Worm (Caenorhabditis elegans) whole organism, L1 larva: ENCODE data around the gene vglu-2.

Source experiments
- C04F5.9 ChIP-seq: sonication (generic microtip); optimal IDR thresholded peaks from 2 replicates; lab custom pipeline; 2016; ENCODE audit warnings: missing genetic modification characterization, missing compliant biosample characterization
- C34B4.2 ChIP-seq: sonication (generic microtip); optimal IDR thresholded peaks from 2 replicates; lab custom pipeline; 2017; ENCODE audit warnings: mild to moderate bottlenecking, missing genetic modification characterization, missing compliant biosample characterization
- F16B12.6 ChIP-seq: fragments of 150-350 bp; optimal IDR thresholded peaks from 2 replicates; lab custom pipeline; 2014; ENCODE audit warnings: missing biosample characterization, missing genetic modification characterization
- Y116A8C.19 ChIP-seq: sonication (generic microtip); optimal IDR thresholded peaks from 2 replicates; lab custom pipeline; 2016; ENCODE audit warnings: missing compliant biosample characterization, missing genetic modification characterization, borderline replicate concordance
- aha-1 ChIP-seq: fragments of 150-350 bp; optimal IDR thresholded peaks from 2 replicates; lab custom pipeline; 2014; ENCODE audit warnings: missing biosample characterization, missing genetic modification characterization
- alr-1 ChIP-seq: fragments of 200-800 bp; sonication (Bioruptor generic); optimal IDR thresholded peaks from 2 replicates; lab custom pipeline; 2018; ENCODE audit warnings: borderline replicate concordance, mild to moderate bottlenecking, missing genetic modification characterization, missing compliant biosample characterization
- ama-1 ChIP-seq: fragments of 150-350 bp; optimal IDR thresholded peaks from 2 replicates; lab custom pipeline; 2014
- ceh-63 ChIP-seq: fragments of 200-800 bp; sonication (Bioruptor generic); optimal IDR thresholded peaks from 2 replicates; lab custom pipeline; 2018; ENCODE audit warnings: mild to moderate bottlenecking, missing genetic modification characterization, missing compliant biosample characterization
- ceh-8 ChIP-seq: fragments of 200-800 bp; sonication (Bioruptor generic); optimal IDR thresholded peaks from 2 replicates; lab custom pipeline; 2018; ENCODE audit warnings: mild to moderate bottlenecking, missing genetic modification characterization, moderate library complexity, missing compliant biosample characterization
- ceh-82 ChIP-seq, 3 experiments: fragments of 150-350 bp in 1 of 3; sonication (generic microtip) in 2 of 3; optimal IDR thresholded peaks; 2 replicates each; lab custom pipeline; 2014 to 2017; ENCODE audit warnings: missing biosample characterization in 3 of 3, missing genetic modification characterization in 3 of 3
- ceh-88 ChIP-seq: fragments of 200-800 bp; sonication (Bioruptor generic); IDR thresholded peaks from 2 replicates; pipeline ENCODE4 v1.3.6; 2022; ENCODE audit warnings: missing genetic modification characterization, missing compliant biosample characterization
- dpl-1 ChIP-seq, 3 experiments: fragments of 150-350 bp in 2 of 3; sonication (generic microtip) in 1 of 3; optimal IDR thresholded peaks; 2 replicates each; lab custom pipeline; 2014 to 2017; ENCODE audit warnings: missing biosample characterization in 3 of 3, missing genetic modification characterization in 3 of 3, missing genetic modification reagents in 3 of 3
- efl-3 ChIP-seq: fragments of 200-800 bp; sonication (Bioruptor generic); optimal IDR thresholded peaks from 2 replicates; lab custom pipeline; 2018; ENCODE audit warnings: mild to moderate bottlenecking, missing genetic modification characterization, missing compliant biosample characterization
- egl-13 ChIP-seq: sonication (generic microtip); optimal IDR thresholded peaks from 2 replicates; lab custom pipeline; 2016; ENCODE audit warnings: missing genotype, missing genetic modification reagents, missing genetic modification characterization, missing compliant biosample characterization
- egl-27 ChIP-seq, 2 experiments: fragments of 150-350 bp in 1 of 2; sonication (generic microtip); optimal IDR thresholded peaks; 3 replicates each; lab custom pipeline; 2017 to 2018; ENCODE audit warnings: missing biosample characterization in 2 of 2, missing genetic modification characterization in 2 of 2, missing genetic modification reagents in 2 of 2
- elt-3 ChIP-seq, 6 experiments: fragments of 150-350 bp in 1 of 6; sonication (generic microtip); optimal IDR thresholded peaks; 2 replicates each; lab custom pipeline; 2017 to 2018; ENCODE audit warnings: missing biosample characterization in 6 of 6, missing genetic modification characterization in 6 of 6, inconsistent platforms in 1 of 6
- ets-5 ChIP-seq: fragments of 200-800 bp; sonication (Bioruptor generic); IDR thresholded peaks from 2 replicates; pipeline ENCODE4 v1.3.6; 2022; ENCODE audit warnings: missing genetic modification characterization, missing compliant biosample characterization
- fkh-10 ChIP-seq: sonication (generic microtip); optimal IDR thresholded peaks from 2 replicates; lab custom pipeline; 2017; ENCODE audit warnings: missing biosample characterization, missing genetic modification reagents, missing genetic modification characterization
- fkh-8 ChIP-seq: sonication (generic microtip); optimal IDR thresholded peaks from 2 replicates; lab custom pipeline; 2016; ENCODE audit warnings: mild to moderate bottlenecking, missing genetic modification characterization, missing compliant biosample characterization
- fos-1 ChIP-seq: fragments of 150-350 bp; optimal IDR thresholded peaks from 2 replicates; lab custom pipeline; 2014; ENCODE audit warnings: missing biosample characterization, missing genetic modification characterization
- grh-1 ChIP-seq: fragments of 200-800 bp; sonication (Bioruptor generic); IDR thresholded peaks from 2 replicates; pipeline ENCODE4 v1.3.6; 2022; ENCODE audit warnings: missing genetic modification reagents, missing genetic modification characterization, missing compliant biosample characterization
- hlh-17 ChIP-seq: fragments of 200-800 bp; sonication (Bioruptor generic); optimal IDR thresholded peaks from 2 replicates; lab custom pipeline; 2018; ENCODE audit warnings: missing genetic modification characterization, mild to moderate bottlenecking, missing compliant biosample characterization, moderate library complexity, borderline replicate concordance
- isw-1 ChIP-seq: fragments of 200-800 bp; sonication (Bioruptor generic); IDR thresholded peaks from 2 replicates; pipeline ENCODE4 v1.3.6; 2022; ENCODE audit warnings: missing genetic modification characterization, missing compliant biosample characterization
- jun-1 ChIP-seq: fragments of 150-350 bp; optimal IDR thresholded peaks from 2 replicates; lab custom pipeline; 2014; ENCODE audit warnings: missing biosample characterization, missing genetic modification reagents, missing genetic modification characterization
- lin-35 ChIP-seq, 2 experiments: fragments of 150-350 bp; optimal IDR thresholded peaks; 2 replicates each; lab custom pipeline; 2014; ENCODE audit warnings: missing biosample characterization in 2 of 2, missing genetic modification characterization in 2 of 2, missing genetic modification reagents in 2 of 2
- lin-39 ChIP-seq: fragments of 150-350 bp; optimal IDR thresholded peaks from 2 replicates; lab custom pipeline; 2014; ENCODE audit warnings: missing biosample characterization, missing genetic modification reagents, missing genetic modification characterization
- lir-3 ChIP-seq: sonication (generic microtip); optimal IDR thresholded peaks from 2 replicates; lab custom pipeline; 2016; ENCODE audit warnings: mild to moderate bottlenecking, missing genetic modification characterization, moderate library complexity, missing compliant biosample characterization; ENCODE audit not compliant: poor library complexity
- mdl-1 ChIP-seq, 2 experiments: fragments of 150-350 bp; optimal IDR thresholded peaks; 2 replicates each; lab custom pipeline; 2014 to 2017; ENCODE audit warnings: missing biosample characterization in 2 of 2, missing genetic modification characterization in 2 of 2, inconsistent platforms in 1 of 2
- nhr-12 ChIP-seq: sonication (generic microtip); optimal IDR thresholded peaks from 2 replicates; lab custom pipeline; 2017; ENCODE audit warnings: missing biosample characterization, missing genetic modification characterization
- nhr-19 ChIP-seq: fragments of 200-800 bp; sonication (Bioruptor generic); conservative IDR thresholded peaks from 2 replicates; pipeline ENCODE4 v1.3.6; 2022; ENCODE audit warnings: missing genetic modification characterization, missing compliant biosample characterization
- nhr-47 ChIP-seq: sonication (generic microtip); optimal IDR thresholded peaks from 2 replicates; lab custom pipeline; 2016; ENCODE audit warnings: mild to moderate bottlenecking, missing genetic modification characterization, moderate library complexity, missing compliant biosample characterization
- nhr-76 ChIP-seq: sonication (generic microtip); optimal IDR thresholded peaks from 2 replicates; lab custom pipeline; 2017; ENCODE audit warnings: missing biosample characterization, missing genetic modification characterization
- nhr-77 ChIP-seq: fragments of 150-350 bp; optimal IDR thresholded peaks from 2 replicates; lab custom pipeline; 2014; ENCODE audit warnings: missing biosample characterization, missing genetic modification characterization
- nhr-84 ChIP-seq: sonication (generic microtip); optimal IDR thresholded peaks from 2 replicates; lab custom pipeline; 2017; ENCODE audit warnings: missing biosample characterization, missing genetic modification characterization
- pag-3 ChIP-seq: sonication (generic microtip); optimal IDR thresholded peaks from 2 replicates; lab custom pipeline; 2017; ENCODE audit warnings: missing genetic modification characterization, mild to moderate bottlenecking, missing compliant biosample characterization, antibody characterized with exemption, borderline replicate concordance; ENCODE audit not compliant: insufficient read depth
- pax-3 ChIP-seq: fragments of 200-800 bp; sonication (Bioruptor generic); optimal IDR thresholded peaks from 2 replicates; lab custom pipeline; 2018; ENCODE audit warnings: mild to moderate bottlenecking, missing genetic modification characterization, moderate library complexity, missing compliant biosample characterization
- pqm-1 ChIP-seq: sonication (generic microtip); optimal IDR thresholded peaks from 3 replicates; lab custom pipeline; 2017; ENCODE audit warnings: missing biosample characterization, missing genetic modification characterization
- skn-1 ChIP-seq: fragments of 150-350 bp; optimal IDR thresholded peaks from 2 replicates; lab custom pipeline; 2014; ENCODE audit warnings: missing biosample characterization, missing genetic modification characterization
- snu-23 ChIP-seq: sonication (generic microtip); optimal IDR thresholded peaks from 2 replicates; lab custom pipeline; 2016; ENCODE audit warnings: missing genetic modification characterization, missing compliant biosample characterization
- sptf-1 ChIP-seq: fragments of 150-350 bp; optimal IDR thresholded peaks from 2 replicates; lab custom pipeline; 2014; ENCODE audit warnings: missing biosample characterization, missing genetic modification characterization
- sup-37 ChIP-seq: fragments of 200-800 bp; sonication (Bioruptor generic); optimal IDR thresholded peaks from 2 replicates; lab custom pipeline; 2018; ENCODE audit warnings: mild to moderate bottlenecking, missing genetic modification characterization, missing compliant biosample characterization
- tbx-2 ChIP-seq: sonication (generic microtip); optimal IDR thresholded peaks from 2 replicates; lab custom pipeline; 2016; ENCODE audit warnings: missing genetic modification characterization, missing compliant biosample characterization
- tlp-1 ChIP-seq: fragments of 150-350 bp; optimal IDR thresholded peaks from 2 replicates; lab custom pipeline; 2014; ENCODE audit warnings: missing biosample characterization, missing genetic modification characterization
- unc-130 ChIP-seq: fragments of 150-350 bp; optimal IDR thresholded peaks from 2 replicates; lab custom pipeline; 2017; ENCODE audit warnings: missing biosample characterization, missing genetic modification characterization, inconsistent platforms
- unc-30 ChIP-seq: sonication (generic microtip); optimal IDR thresholded peaks from 2 replicates; lab custom pipeline; 2017; ENCODE audit warnings: missing biosample characterization, missing genetic modification characterization
- unc-86 ChIP-seq: sonication (generic microtip); optimal IDR thresholded peaks from 2 replicates; lab custom pipeline; 2016; ENCODE audit warnings: missing genetic modification characterization, missing compliant biosample characterization
- xbp-1 ChIP-seq: sonication (generic microtip); optimal IDR thresholded peaks from 2 replicates; lab custom pipeline; 2016; ENCODE audit warnings: missing genetic modification characterization, missing compliant biosample characterization
- zip-4 ChIP-seq: fragments of 200-800 bp; sonication (Bioruptor generic); optimal IDR thresholded peaks from 2 replicates; lab custom pipeline; 2018; ENCODE audit warnings: mild to moderate bottlenecking, missing genetic modification characterization, moderate library complexity, missing compliant biosample characterization

vglu-2 gene

ce11 chrIII:10336109-10336508 is 41.2 kb downstream of the vglu-2 start:
- TF ChIP-seq nhr-12 (tag; lab: Kevin White, UChicago) (no peak), lir-3 (tag; lab: Kevin White, UChicago) (no peak), egl-27 (tag; optimal IDR thresholded peaks at IDR 0.05; lab: Kevin White, UChicago) (no peak), unc-86 (tag; lab: Kevin White, UChicago) (no peak), Y116A8C.19 (tag; lab: Kevin White, UChicago) (no peak), fos-1 (no peak), lin-39 (tag; lab: Kevin White, UChicago) (no peak), pag-3 (tag; lab: Kevin White, UChicago) (no peak), snu-23 (GFP tag; lab: Kevin White, UChicago) (no peak), pax-3 (tag; lab: Kevin White, UChicago) (no peak), nhr-77 (tag; lab: Kevin White, UChicago) (no peak), ceh-8 (no peak), C04F5.9 (tag; lab: Kevin White, UChicago) (no peak), ama-1 (lab: Kevin White, UChicago) (no peak), unc-30 (tag; lab: Kevin White, UChicago) (no peak), nhr-76 (no peak), nhr-84 (no peak)

DNA sequence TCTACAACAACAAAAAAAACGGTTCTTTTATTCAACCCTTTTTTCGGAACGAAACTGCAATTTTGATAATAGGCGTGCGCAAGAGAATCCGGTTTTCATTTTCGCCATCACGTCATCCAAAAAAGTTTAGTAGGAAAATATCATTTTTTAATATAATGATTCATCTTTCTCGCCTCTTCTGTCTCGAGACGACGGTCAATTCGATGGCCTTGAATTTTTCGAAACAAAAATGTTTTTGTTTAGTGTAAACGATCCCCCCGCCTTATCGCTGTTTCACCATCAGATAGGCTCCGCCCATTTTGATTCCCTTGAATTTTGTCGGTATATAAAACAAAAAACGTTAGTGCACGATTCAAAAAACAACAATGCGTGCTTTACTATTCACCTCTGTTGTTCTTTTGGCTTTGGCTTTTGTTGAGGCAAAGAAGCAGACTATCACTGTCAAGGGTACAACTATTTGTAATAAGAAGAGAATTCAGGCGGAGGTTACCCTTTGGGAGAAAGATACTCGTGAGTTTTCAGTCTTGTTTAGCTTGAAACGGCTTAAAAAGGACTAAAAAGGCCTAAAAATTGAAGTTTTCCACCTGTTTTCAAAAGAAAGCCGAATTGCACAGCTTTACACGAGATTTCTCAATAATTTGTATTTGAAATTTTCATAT is 42.7 kb downstream of the vglu-2 start, which contains the start of gene ttr-15:
Gene ttr-15 (plus strand): TSS at position 340 of the 659 bp plus-strand sequence.
- TF ChIP-seq ceh-63 (GFP tag; lab: Kevin White, UChicago) (no peak), C04F5.9 (tag; lab: Kevin White, UChicago) (no peak), sptf-1 (tag; lab: Kevin White, UChicago) (no peak), nhr-19 (GFP tag; lab: Robert Waterston, UW) (no peak; the same call in 1 of the 2 replicates), lin-35 (GFP tag; optimal IDR thresholded peaks at IDR 0.05; lab: Kevin White, UChicago) (peak in 1 of 2 experiments; percentile 12), mdl-1 (tag; optimal IDR thresholded peaks at IDR 0.05; lab: Kevin White, UChicago) (no peak), aha-1 (no peak), xbp-1 (tag; lab: Kevin White, UChicago) (no peak), ama-1 (lab: Kevin White, UChicago) (peak; percentile 44), efl-3 (GFP tag; lab: Kevin White, UChicago) (no peak), elt-3 (tag; optimal IDR thresholded peaks at IDR 0.05; lab: Kevin White, UChicago) (peak in 3 of 6 experiments; percentile 36 to 67 (median 48)), lin-39 (tag; lab: Kevin White, UChicago) (no peak), pqm-1 (tag; lab: Kevin White, UChicago) (no peak), tlp-1 (no peak), skn-1 (tag; lab: Kevin White, UChicago) (no peak), ceh-88 (GFP tag; lab: Robert Waterston, UW) (no peak), egl-13 (tag; lab: Kevin White, UChicago) (no peak), fkh-10 (GFP tag; lab: Kevin White, UChicago) (no peak), alr-1 (no peak), dpl-1 (GFP tag; optimal IDR thresholded peaks at IDR 0.05; lab: Kevin White, UChicago) (no peak), nhr-47 (peak; percentile 11), nhr-76 (no peak), unc-30 (tag; lab: Kevin White, UChicago) (no peak), fkh-8 (tag; lab: Kevin White, UChicago) (no peak), grh-1 (GFP tag; lab: Robert Waterston, UW) (peak; percentile 35; the same call in 1 of the 2 replicates), nhr-77 (tag; lab: Kevin White, UChicago) (no peak), zip-4 (GFP tag; lab: Kevin White, UChicago) (no peak), tbx-2 (tag; lab: Kevin White, UChicago) (no peak), F16B12.6 (tag; lab: Kevin White, UChicago) (no peak), lir-3 (tag; lab: Kevin White, UChicago) (no peak), sup-37 (no peak), hlh-17 (no peak), isw-1 (GFP tag; lab: Robert Waterston, UW) (no peak), fos-1 (peak; percentile 13), unc-86 (tag; lab: Kevin White, UChicago) (no peak), jun-1 (tag; lab: Kevin White, UChicago) (no peak), ceh-82 (tag; optimal IDR thresholded peaks at IDR 0.05; lab: Kevin White, UChicago) (no peak), ets-5 (no peak), C34B4.2 (tag; lab: Kevin White, UChicago) (no peak), unc-130 (tag; lab: Kevin White, UChicago) (no peak)
